Worm (Caenorhabditis elegans): ENCODE results near the gene C06C3.3.

C06C3.3 gene

ce11 chrII:9369394-9369793, 2.9 kb downstream of the C06C3.3 start:
- TF ChIP-seq ceh-31 (tag; optimal IDR thresholded peaks at IDR 0.05) = no peak
- no peak for TF ChIP-seq pax-1 (tag; optimal IDR thresholded peaks at IDR 0.05)
- TF ChIP-seq pros-1 (tag; optimal IDR thresholded peaks at IDR 0.05) = no peak
- no peak for TF ChIP-seq ets-4 (tag; optimal IDR thresholded peaks at IDR 0.05)
- TF ChIP-seq elt-2 (tag; optimal IDR thresholded peaks at IDR 0.05) = no peak
- no peak for TF ChIP-seq ceh-45 (GFP tag; IDR thresholded peaks at IDR 0.05)
- TF ChIP-seq T23F11.4 (GFP tag; optimal IDR thresholded peaks at IDR 0.05) = no peak
- no peak for TF ChIP-seq hlh-6 (tag; optimal IDR thresholded peaks at IDR 0.05)
- no peak for TF ChIP-seq unc-86 (tag; optimal IDR thresholded peaks at IDR 0.05)
- TF ChIP-seq sdc-2 (tag; optimal IDR thresholded peaks at IDR 0.05) = no peak
- TF ChIP-seq pha-2 (tag; optimal IDR thresholded peaks at IDR 0.05) = no peak
- no peak for TF ChIP-seq che-1 (tag; optimal IDR thresholded peaks at IDR 0.05)
- no peak for TF ChIP-seq gmeb-2 (tag; optimal IDR thresholded peaks at IDR 0.05)
- TF ChIP-seq C08G9.2 (tag; optimal IDR thresholded peaks at IDR 0.05) = no peak

- TF ChIP-seq sdc-2 (tag; optimal IDR thresholded peaks at IDR 0.05) (no peak), sox-2 (GFP tag; IDR thresholded peaks at IDR 0.05) (no peak), nhr-232 (tag; optimal IDR thresholded peaks at IDR 0.05) (no peak), sox-4 (tag; optimal IDR thresholded peaks at IDR 0.05) (no peak), pros-1 (tag; optimal IDR thresholded peaks at IDR 0.05) (no peak), dmd-4 (tag; optimal IDR thresholded peaks at IDR 0.05; ENCODE audit: borderline replicate concordance) (no peak), lin-11 (tag; optimal IDR thresholded peaks at IDR 0.05) (no peak), unc-55 (GFP tag; optimal IDR thresholded peaks at IDR 0.05) (no peak), ceh-9 (tag; optimal IDR thresholded peaks at IDR 0.05) (no peak)
These were observed 10.0 kb downstream of the C06C3.3 start for ce11 chrII:9362249-9362648.

ce11 chrII:9358230-9358629, 14.1 kb downstream of the C06C3.3 start, which contains the start of gene mel-11:
Gene mel-11 (plus strand): TSS chrII:9358530.
- TF ChIP-seq ceh-18 (tag; optimal IDR thresholded peaks at IDR 0.05) (no peak), unc-3 (GFP tag; conservative IDR thresholded peaks at IDR 0.05) (no peak), unc-3 (tag; optimal IDR thresholded peaks at IDR 0.05) (no peak), ceh-14 (tag; optimal IDR thresholded peaks at IDR 0.05) (no peak), Y22D7AL.16 (tag; optimal IDR thresholded peaks at IDR 0.05) (no peak), sdc-2 (tag; optimal IDR thresholded peaks at IDR 0.05) (no peak), ceh-24 (tag; optimal IDR thresholded peaks at IDR 0.05) (no peak), npax-4 (tag; optimal IDR thresholded peaks at IDR 0.05) (no peak), tbx-7 (tag; optimal IDR thresholded peaks at IDR 0.05) (no peak), eyg-1 (tag; optimal IDR thresholded peaks at IDR 0.05) (no peak), odd-2 (tag; optimal IDR thresholded peaks at IDR 0.05) (no peak)

ce11 chrII:9356723-9357122, 15.6 kb downstream of the C06C3.3 start:
- no peak for TF ChIP-seq nhr-11 (tag; optimal IDR thresholded peaks at IDR 0.05)
- TF ChIP-seq rnt-1 (tag; optimal IDR thresholded peaks at IDR 0.05) = no peak
- TF ChIP-seq ceh-19 (GFP tag; optimal IDR thresholded peaks at IDR 0.05) = peak; percentile 32
- TF ChIP-seq pat-9 (tag; optimal IDR thresholded peaks at IDR 0.05) = no peak
- TF ChIP-seq unc-3 (GFP tag; conservative IDR thresholded peaks at IDR 0.05) = 0 out of 2 replicates have a peak, but pooled peaks have one; percentile 18
- no peak for TF ChIP-seq unc-3 (tag; optimal IDR thresholded peaks at IDR 0.05)
- peak; percentile 18 for TF ChIP-seq unc-55 (GFP tag; optimal IDR thresholded peaks at IDR 0.05)
- TF ChIP-seq tbx-2 (tag; optimal IDR thresholded peaks at IDR 0.05) = peak; percentile 38
- peak; percentile 69 for TF ChIP-seq nfya-1 (tag; optimal IDR thresholded peaks at IDR 0.05)
- peak; percentile 2 for TF ChIP-seq dve-1 (tag; optimal IDR thresholded peaks at IDR 0.05)
- TF ChIP-seq hlh-30 (tag; optimal IDR thresholded peaks at IDR 0.05; ENCODE audit: insufficient read depth) = peak; percentile 54
- peak; percentile 30 for TF ChIP-seq ref-2 (tag; optimal IDR thresholded peaks at IDR 0.05)
- peak; percentile 55 for TF ChIP-seq ceh-34 (tag; optimal IDR thresholded peaks at IDR 0.05)
- TF ChIP-seq ceh-31 (tag; optimal IDR thresholded peaks at IDR 0.05) = peak; percentile 26
- TF ChIP-seq ceh-18 (tag; optimal IDR thresholded peaks at IDR 0.05) = peak; percentile 74
- peak; percentile 7 for TF ChIP-seq unc-42 (tag; optimal IDR thresholded peaks at IDR 0.05)
- TF ChIP-seq ceh-22 (tag; optimal IDR thresholded peaks at IDR 0.05) = peak; percentile 12
